Worm (Caenorhabditis elegans) whole organism, L3 larva: ENCODE results near the gene str-249.

ENCODE experiments used
- R02D3.7 ChIP-seq: fragments of 150-350 bp; optimal IDR thresholded peaks from 2 replicates; lab custom pipeline; 2014; ENCODE audit warnings: missing biosample characterization, missing genetic modification characterization
- ama-1 ChIP-seq: fragments of 150-350 bp; optimal IDR thresholded peaks from 2 replicates; lab custom pipeline; 2018
- ceh-28 ChIP-seq: fragments of 150-350 bp; optimal IDR thresholded peaks from 2 replicates; lab custom pipeline; 2014; ENCODE audit warnings: missing biosample characterization, missing genetic modification reagents, missing genetic modification characterization
- ceh-9 ChIP-seq: sonication (generic microtip); optimal IDR thresholded peaks from 2 replicates; lab custom pipeline; 2018; ENCODE audit warnings: missing biosample characterization, missing genetic modification characterization
- daf-12 ChIP-seq: fragments of 150-350 bp; optimal IDR thresholded peaks from 2 replicates; lab custom pipeline; 2014; ENCODE audit warnings: missing biosample characterization, missing genetic modification reagents, missing genetic modification characterization
- egl-27 ChIP-seq: sonication (generic microtip); optimal IDR thresholded peaks from 4 replicates; lab custom pipeline; 2017; ENCODE audit warnings: missing biosample characterization, missing genetic modification reagents, missing genetic modification characterization
- egl-5 ChIP-seq: fragments of 150-350 bp; optimal IDR thresholded peaks from 2 replicates; lab custom pipeline; 2017; ENCODE audit warnings: missing biosample characterization, missing genetic modification reagents, missing genetic modification characterization, inconsistent platforms
- elt-2 ChIP-seq: sonication (generic microtip); optimal IDR thresholded peaks from 2 replicates; lab custom pipeline; 2016; ENCODE audit warnings: missing genetic modification reagents, mild to moderate bottlenecking, missing genetic modification characterization, missing compliant biosample characterization
- elt-3 ChIP-seq, 3 experiments: fragments of 150-350 bp in 1 of 3; sonication (generic microtip) in 2 of 3; optimal IDR thresholded peaks; 2 replicates in 2 of 3; 4 replicates in 1 of 3; lab custom pipeline; 2014 to 2017; ENCODE audit warnings: missing biosample characterization in 3 of 3, missing genetic modification characterization in 3 of 3
- fkh-10 ChIP-seq: sonication (generic microtip); optimal IDR thresholded peaks from 2 replicates; lab custom pipeline; 2017; ENCODE audit warnings: missing biosample characterization, missing genetic modification reagents, missing genetic modification characterization
- fos-1 ChIP-seq: fragments of 150-350 bp; optimal IDR thresholded peaks from 2 replicates; lab custom pipeline; 2014; ENCODE audit warnings: missing biosample characterization, missing genetic modification characterization
- hmg-11 ChIP-seq: sonication (generic microtip); optimal IDR thresholded peaks from 2 replicates; lab custom pipeline; 2016; ENCODE audit warnings: missing genetic modification characterization, missing compliant biosample characterization
- lin-15B ChIP-seq: fragments of 150-350 bp; optimal IDR thresholded peaks from 2 replicates; lab custom pipeline; 2014; ENCODE audit warnings: missing biosample characterization, missing genetic modification characterization
- lin-39 ChIP-seq: fragments of 150-350 bp; optimal IDR thresholded peaks from 2 replicates; lab custom pipeline; 2018; ENCODE audit warnings: missing biosample characterization, missing genetic modification reagents, missing genetic modification characterization
- lsy-12 ChIP-seq: sonication (generic microtip); optimal IDR thresholded peaks from 2 replicates; lab custom pipeline; 2016; ENCODE audit warnings: mild to moderate bottlenecking, missing genetic modification characterization, missing compliant biosample characterization
- mdl-1 ChIP-seq: fragments of 150-350 bp; optimal IDR thresholded peaks from 2 replicates; lab custom pipeline; 2014; ENCODE audit warnings: missing biosample characterization, missing genetic modification characterization
- mml-1 ChIP-seq: fragments of 150-350 bp; sonication (generic microtip); optimal IDR thresholded peaks from 3 replicates; lab custom pipeline; 2014; ENCODE audit warnings: missing biosample characterization, missing genetic modification characterization
- nfya-1 ChIP-seq: sonication (generic microtip); optimal IDR thresholded peaks from 2 replicates; lab custom pipeline; 2017; ENCODE audit warnings: missing genetic modification characterization, mild to moderate bottlenecking, missing compliant biosample characterization, antibody characterized with exemption, moderate library complexity; ENCODE audit not compliant: insufficient read depth
- nhr-11 ChIP-seq: fragments of 150-350 bp; optimal IDR thresholded peaks from 2 replicates; lab custom pipeline; 2014; ENCODE audit warnings: missing biosample characterization, missing genetic modification characterization
- nhr-12 ChIP-seq: fragments of 150-350 bp; optimal IDR thresholded peaks from 2 replicates; lab custom pipeline; 2014; ENCODE audit warnings: missing biosample characterization, missing genetic modification characterization
- nhr-237 ChIP-seq: fragments of 150-350 bp; optimal IDR thresholded peaks from 2 replicates; lab custom pipeline; 2014; ENCODE audit warnings: missing biosample characterization, missing genetic modification characterization
- nhr-25 ChIP-seq: sonication (generic microtip); optimal IDR thresholded peaks from 2 replicates; lab custom pipeline; 2017; ENCODE audit warnings: missing biosample characterization, missing genetic modification characterization
- nhr-43 ChIP-seq: sonication (generic microtip); optimal IDR thresholded peaks from 2 replicates; lab custom pipeline; 2016; ENCODE audit warnings: mild to moderate bottlenecking, missing genetic modification characterization, missing compliant biosample characterization; ENCODE audit not compliant: poor library complexity, severe bottlenecking
- nhr-67 ChIP-seq: fragments of 150-350 bp; optimal IDR thresholded peaks from 2 replicates; lab custom pipeline; 2014; ENCODE audit warnings: missing biosample characterization, missing genetic modification characterization
- nhr-76 ChIP-seq: fragments of 150-350 bp; sonication (generic microtip); optimal IDR thresholded peaks from 5 replicates; lab custom pipeline; 2014; ENCODE audit warnings: missing biosample characterization, missing genetic modification characterization
- pha-4 ChIP-seq: fragments of 150-350 bp; optimal IDR thresholded peaks from 2 replicates; lab custom pipeline; 2014; ENCODE audit warnings: missing biosample characterization, missing genetic modification reagents, missing genetic modification characterization
- sea-2 ChIP-seq: fragments of 150-350 bp; sonication (generic microtip); optimal IDR thresholded peaks from 4 replicates; lab custom pipeline; 2014; ENCODE audit warnings: missing biosample characterization, missing genetic modification reagents, missing genetic modification characterization
- skn-1 ChIP-seq: fragments of 150-350 bp; optimal IDR thresholded peaks from 2 replicates; lab custom pipeline; 2014; ENCODE audit warnings: missing biosample characterization, missing genetic modification characterization
- tbx-2 ChIP-seq: sonication (generic microtip); optimal IDR thresholded peaks from 2 replicates; lab custom pipeline; 2016; ENCODE audit warnings: mild to moderate bottlenecking, missing genetic modification characterization, missing compliant biosample characterization
- unc-39 ChIP-seq: sonication (generic microtip); optimal IDR thresholded peaks from 4 replicates; lab custom pipeline; 2017; ENCODE audit warnings: missing biosample characterization, missing genetic modification characterization
- unc-62 ChIP-seq: fragments of 150-350 bp; sonication (generic microtip); optimal IDR thresholded peaks from 4 replicates; lab custom pipeline; 2014; ENCODE audit warnings: missing biosample characterization, missing genetic modification reagents, missing genetic modification characterization
- ztf-4 ChIP-seq: fragments of 150-350 bp; optimal IDR thresholded peaks from 2 replicates; lab custom pipeline; 2014; ENCODE audit warnings: missing biosample characterization, missing genetic modification characterization

str-249 gene

ce11 chrIV:7166553-7166952, 20.1 kb downstream of the str-249 start, which contains the start of gene C42D4.18:
Gene C42D4.18, plus strand, starts transcription at chrIV:7166783.
- TF ChIP-seq lin-15B (peak; percentile 4), mml-1 (tag; lab: Kevin White, UChicago) (peak; percentile 51), hmg-11 (tag; lab: Kevin White, UChicago) (peak; percentile 36), nfya-1 (peak; percentile 43), egl-5 (tag; lab: Kevin White, UChicago) (no peak)

ce11 chrIV:7165723-7166122, 20.9 kb downstream of the str-249 start, which contains the start of gene rpc-1:
Gene rpc-1, minus strand, starts transcription at chrIV:7165748.
- TF ChIP-seq nfya-1 = peak; percentile 34
- TF ChIP-seq lin-15B = peak; percentile 34
- TF ChIP-seq nhr-12 = no peak
- TF ChIP-seq fkh-10 (GFP tag; lab: Kevin White, UChicago) = no peak
- no peak for TF ChIP-seq nhr-67 (tag; lab: Kevin White, UChicago)

- TF ChIP-seq ama-1 (lab: Kevin White, UChicago) = no peak
- TF ChIP-seq nhr-76 (tag; lab: Kevin White, UChicago) = no peak
- TF ChIP-seq hmg-11 (tag; lab: Kevin White, UChicago) = no peak
- no peak for TF ChIP-seq daf-12 (tag; lab: Kevin White, UChicago)
- no peak for TF ChIP-seq lsy-12 (tag; lab: Kevin White, UChicago)
- TF ChIP-seq pha-4 (tag; lab: Kevin White, UChicago) = no peak
- TF ChIP-seq elt-3 (tag; optimal IDR thresholded peaks at IDR 0.05; lab: Kevin White, UChicago) = no peak
- no peak for TF ChIP-seq skn-1 (tag; lab: Kevin White, UChicago)
- TF ChIP-seq elt-2 (tag; lab: Kevin White, UChicago) = no peak
Observed at ce11 chrIV:7159586-7159985, 27.1 kb downstream of the str-249 start.

- no peak for TF ChIP-seq egl-27 (tag; lab: Kevin White, UChicago)
- TF ChIP-seq unc-62 = no peak
- TF ChIP-seq lin-39 (tag; lab: Kevin White, UChicago) = no peak
- TF ChIP-seq fos-1 (tag; lab: Kevin White, UChicago) = no peak
- no peak for TF ChIP-seq ama-1 (lab: Kevin White, UChicago)
- TF ChIP-seq nhr-11 (tag; lab: Kevin White, UChicago) = no peak
- no peak for TF ChIP-seq daf-12 (tag; lab: Kevin White, UChicago)
- TF ChIP-seq unc-39 (tag; lab: Kevin White, UChicago) = no peak
- no peak for TF ChIP-seq ztf-4 (tag; lab: Kevin White, UChicago)
- TF ChIP-seq ceh-28 (tag; lab: Kevin White, UChicago) = no peak
- TF ChIP-seq mml-1 (tag; lab: Kevin White, UChicago) = no peak
- no peak for TF ChIP-seq nhr-25 (tag; lab: Kevin White, UChicago)
- TF ChIP-seq nhr-67 (tag; lab: Kevin White, UChicago) = no peak
- no peak for TF ChIP-seq sea-2 (GFP tag; lab: Kevin White, UChicago)
- TF ChIP-seq fkh-10 (GFP tag; lab: Kevin White, UChicago) = no peak
- TF ChIP-seq ceh-9 (tag; lab: Kevin White, UChicago) = no peak
- no peak for TF ChIP-seq lsy-12 (tag; lab: Kevin White, UChicago)
- no peak for TF ChIP-seq lin-15B
Observed at ce11 chrIV:7158161-7158560, 28.5 kb downstream of the str-249 start.

- TF ChIP-seq tbx-2 = no peak
- no peak for TF ChIP-seq nhr-43 (tag; lab: Kevin White, UChicago)
- no peak for TF ChIP-seq nhr-237 (tag; lab: Kevin White, UChicago)
- TF ChIP-seq elt-2 (tag; lab: Kevin White, UChicago) = no peak
- no peak for TF ChIP-seq daf-12 (tag; lab: Kevin White, UChicago)
- TF ChIP-seq nhr-76 (tag; lab: Kevin White, UChicago) = no peak
- no peak for TF ChIP-seq mdl-1 (tag; lab: Kevin White, UChicago)
- no peak for TF ChIP-seq R02D3.7 (tag; lab: Kevin White, UChicago)
Observed at ce11 chrIV:7156356-7156755, 30.3 kb downstream of the str-249 start, which contains the start of gene maph-9. Gene maph-9, plus strand, starts transcription at chrIV:7156628.
